Worm (Caenorhabditis elegans) whole organism, L2 larva: Measurements from ENCODE around the gene T02D1.4.

Source experiments
- elt-1 ChIP-seq: fragments of 150-350 bp; optimal IDR thresholded peaks from 2 replicates; lab custom pipeline; 2014; ENCODE audit warnings: missing biosample characterization, missing genetic modification characterization
- mdl-1 ChIP-seq, 2 experiments: fragments of 150-350 bp in 1 of 2; sonication (generic microtip) in 1 of 2; optimal IDR thresholded peaks; 2 replicates each; lab custom pipeline; 2017; ENCODE audit warnings: missing biosample characterization in 2 of 2, missing genetic modification characterization in 2 of 2
- nhr-77 ChIP-seq: fragments of 150-350 bp; optimal IDR thresholded peaks from 2 replicates; lab custom pipeline; 2014; ENCODE audit warnings: missing biosample characterization, missing genetic modification characterization
- zag-1 ChIP-seq: fragments of 150-350 bp; optimal IDR thresholded peaks from 2 replicates; lab custom pipeline; 2014; ENCODE audit warnings: missing biosample characterization, missing genetic modification characterization
- ztf-11 ChIP-seq: sonication (generic microtip); optimal IDR thresholded peaks from 2 replicates; lab custom pipeline; 2017; ENCODE audit warnings: missing biosample characterization, missing genetic modification characterization

ce11 chrIV:17371469-17371868 lies 28.1 kb upstream of the T02D1.4 start, which contains the start of gene C30H6.5:
- TF ChIP-seq mdl-1 (tag; optimal IDR thresholded peaks at IDR 0.05; lab: Kevin White, UChicago) (no peak), zag-1 (tag; lab: Kevin White, UChicago) (no peak), ztf-11 (tag; lab: Kevin White, UChicago) (no peak), elt-1 (tag; lab: Kevin White, UChicago) (no peak), nhr-77 (tag; lab: Kevin White, UChicago) (no peak)
